Worm (Caenorhabditis elegans) whole organism, L2 larva: ENCODE measurements around the gene cal-8.

ENCODE experiments used
- F13H6.1 ChIP-seq: sonication (generic microtip); optimal IDR thresholded peaks from 2 replicates; lab custom pipeline; 2016; ENCODE audit warnings: missing genetic modification characterization, missing compliant biosample characterization
- ama-1 ChIP-seq: fragments of 150-350 bp; optimal IDR thresholded peaks from 2 replicates; lab custom pipeline; 2018; ENCODE audit warnings: inconsistent platforms
- elt-1 ChIP-seq: fragments of 150-350 bp; optimal IDR thresholded peaks from 2 replicates; lab custom pipeline; 2014; ENCODE audit warnings: missing biosample characterization, missing genetic modification characterization
- lin-13 ChIP-seq: fragments of 150-350 bp; optimal IDR thresholded peaks from 2 replicates; lab custom pipeline; 2014; ENCODE audit warnings: missing biosample characterization, missing genetic modification reagents, missing genetic modification characterization
- lin-39 ChIP-seq: fragments of 150-350 bp; optimal IDR thresholded peaks from 2 replicates; lab custom pipeline; 2014; ENCODE audit warnings: missing biosample characterization, missing genetic modification reagents, missing genetic modification characterization
- mab-5 ChIP-seq: fragments of 150-350 bp; optimal IDR thresholded peaks from 2 replicates; lab custom pipeline; 2014; ENCODE audit warnings: missing biosample characterization, missing genetic modification characterization
- nhr-25 ChIP-seq: fragments of 150-350 bp; sonication (generic microtip); optimal IDR thresholded peaks from 3 replicates; lab custom pipeline; 2014; ENCODE audit warnings: missing biosample characterization, missing genetic modification characterization
- nhr-77 ChIP-seq: fragments of 150-350 bp; optimal IDR thresholded peaks from 2 replicates; lab custom pipeline; 2014; ENCODE audit warnings: missing biosample characterization, missing genetic modification characterization
- skn-1 ChIP-seq: sonication (generic microtip); optimal IDR thresholded peaks from 2 replicates; lab custom pipeline; 2017; ENCODE audit warnings: missing biosample characterization, missing genetic modification characterization
- sma-3 ChIP-seq: sonication (generic microtip); optimal IDR thresholded peaks from 2 replicates; lab custom pipeline; 2016; ENCODE audit warnings: missing genetic modification reagents, missing genetic modification characterization, missing compliant biosample characterization
- snpc-4 ChIP-seq: fragments of 150-350 bp; optimal IDR thresholded peaks from 2 replicates; lab custom pipeline; 2014; ENCODE audit warnings: missing biosample characterization, missing genetic modification characterization
- ztf-11 ChIP-seq: sonication (generic microtip); optimal IDR thresholded peaks from 2 replicates; lab custom pipeline; 2017; ENCODE audit warnings: missing biosample characterization, missing genetic modification characterization
- ztf-4 ChIP-seq: fragments of 150-350 bp; optimal IDR thresholded peaks from 2 replicates; lab custom pipeline; 2014; ENCODE audit warnings: missing biosample characterization, missing genetic modification characterization

- no peak for TF ChIP-seq nhr-77 (tag; lab: Kevin White, UChicago)
- no peak for TF ChIP-seq ama-1 (lab: Kevin White, UChicago)
- TF ChIP-seq snpc-4 (tag; lab: Kevin White, UChicago), result no peak
- no peak for TF ChIP-seq nhr-25 (tag; lab: Kevin White, UChicago)
- no peak for TF ChIP-seq skn-1 (tag; lab: Kevin White, UChicago)
- no peak for TF ChIP-seq lin-39 (tag; lab: Kevin White, UChicago)
- no peak for TF ChIP-seq lin-13 (GFP tag; lab: Kevin White, UChicago)
- TF ChIP-seq F13H6.1, result no peak
- no peak for TF ChIP-seq elt-1 (tag; lab: Kevin White, UChicago)
- peak; percentile 68 for TF ChIP-seq sma-3 (GFP tag; lab: Kevin White, UChicago)
- no peak for TF ChIP-seq ztf-11
- no peak for TF ChIP-seq ztf-4 (tag; lab: Kevin White, UChicago)
- TF ChIP-seq mab-5 (tag; lab: Kevin White, UChicago), result no peak
Measured at ce11 chrII:5459534-5459933, 22.3 kb downstream of the cal-8 start.
